Fruit fly (Drosophila melanogaster) ovary, adult (tissue): ENCODE data around the gene lin-28.

Source experiments
- CG17801 ChIP-seq: fragments of 200-800 bp; optimal IDR thresholded peaks from 2 replicates; lab custom pipeline; 2019; ENCODE audit warnings: missing biosample characterization, mild to moderate bottlenecking, missing genetic modification characterization, moderate library complexity; ENCODE audit not compliant: partially characterized antibody

Gene lin-28

dm6 chr3L:5657221-5657963 lies 2.9 kb downstream of the lin-28 start, which contains the start of gene sif:
sif (plus strand) TSS chr3L:5657913.
- no peak for TF ChIP-seq CG17801 (GFP tag; lab: Kevin White, UChicago)

dm6 chr3L:5658368-5658767 lies 3.9 kb downstream of the lin-28 start:
- TF ChIP-seq CG17801 (GFP tag; lab: Kevin White, UChicago) = no peak

- TF ChIP-seq CG17801 (GFP tag; lab: Kevin White, UChicago) = no peak
Observed at dm6 chr3L:5662071-5662470, 7.6 kb downstream of the lin-28 start, which contains the start of gene Sse. Sse (minus strand) TSS chr3L:5662247.

dm6 chr3L:5663250-5663649 lies 8.8 kb downstream of the lin-28 start:
- TF ChIP-seq CG17801 (GFP tag; lab: Kevin White, UChicago) = no peak

dm6 chr3L:5663876-5664718 lies 9.6 kb downstream of the lin-28 start, which contains the start of gene CG46320:
CG46320 (plus strand) TSS chr3L:5664121.
- TF ChIP-seq CG17801 (GFP tag; lab: Kevin White, UChicago) = no peak

dm6 chr3L:5664719-5664973 lies 10.2 kb downstream of the lin-28 start:
- no peak for TF ChIP-seq CG17801 (GFP tag; lab: Kevin White, UChicago)

dm6 chr3L:5665434-5665833 lies 11.0 kb downstream of the lin-28 start:
- no peak for TF ChIP-seq CG17801 (GFP tag; lab: Kevin White, UChicago)

- no peak for TF ChIP-seq CG17801 (GFP tag; lab: Kevin White, UChicago)
Observed at dm6 chr3L:5666787-5667186, 12.3 kb downstream of the lin-28 start.

dm6 chr3L:5678241-5678905 lies 23.9 kb downstream of the lin-28 start:
- TF ChIP-seq CG17801 (GFP tag; lab: Kevin White, UChicago) = no peak

- no peak for TF ChIP-seq CG17801 (GFP tag; lab: Kevin White, UChicago)
Observed at dm6 chr3L:5686274-5686673, 31.8 kb downstream of the lin-28 start.

- TF ChIP-seq CG17801 (GFP tag; lab: Kevin White, UChicago) = no peak
Observed at dm6 chr3L:5690994-5691503, 36.6 kb downstream of the lin-28 start.
